Worm (Caenorhabditis elegans) whole organism, late embryonic: ENCODE results near the gene dgat-2.

Experiments used
- C38D4.7 ChIP-seq: fragments of 200-800 bp; sonication (Bioruptor generic); optimal IDR thresholded peaks from 2 replicates; lab custom pipeline; 2018; ENCODE audit warnings: mild to moderate bottlenecking, missing genetic modification characterization, moderate library complexity, missing compliant biosample characterization
- F13H6.1 ChIP-seq: sonication (generic microtip); optimal IDR thresholded peaks from 2 replicates; lab custom pipeline; 2016; ENCODE audit warnings: missing genetic modification characterization, missing compliant biosample characterization
- K09A11.1 ChIP-seq: sonication (generic microtip); optimal IDR thresholded peaks from 2 replicates; lab custom pipeline; 2017; ENCODE audit warnings: antibody characterized with exemption, mild to moderate bottlenecking, missing genetic modification characterization, missing compliant biosample characterization; ENCODE audit not compliant: insufficient read depth
- T23F11.4 ChIP-seq: fragments of 200-800 bp; sonication (Bioruptor generic); optimal IDR thresholded peaks from 2 replicates; lab custom pipeline; 2018; ENCODE audit warnings: mild to moderate bottlenecking, missing genetic modification characterization, missing compliant biosample characterization
- Y22D7AL.16 ChIP-seq: sonication (generic microtip); optimal IDR thresholded peaks from 2 replicates; lab custom pipeline; 2016; ENCODE audit warnings: missing genetic modification characterization, missing compliant biosample characterization
- ahr-1 ChIP-seq: sonication (generic microtip); optimal IDR thresholded peaks from 2 replicates; lab custom pipeline; 2016; ENCODE audit warnings: missing genetic modification characterization, missing compliant biosample characterization
- ama-1 ChIP-seq: fragments of 150-350 bp; optimal IDR thresholded peaks from 2 replicates; lab custom pipeline; 2014
- ceh-14 ChIP-seq: sonication (generic microtip); optimal IDR thresholded peaks from 2 replicates; lab custom pipeline; 2016; ENCODE audit warnings: missing genotype, missing genetic modification characterization, missing compliant biosample characterization
- ceh-18 ChIP-seq: sonication (generic microtip); optimal IDR thresholded peaks from 2 replicates; lab custom pipeline; 2016; ENCODE audit warnings: missing genetic modification characterization, missing compliant biosample characterization
- ceh-19 ChIP-seq: fragments of 200-800 bp; sonication (Bioruptor generic); optimal IDR thresholded peaks from 2 replicates; lab custom pipeline; 2018; ENCODE audit warnings: mild to moderate bottlenecking, missing genetic modification characterization, missing compliant biosample characterization
- ceh-34 ChIP-seq: sonication (generic microtip); optimal IDR thresholded peaks from 2 replicates; lab custom pipeline; 2016; ENCODE audit warnings: mild to moderate bottlenecking, missing genetic modification characterization, missing compliant biosample characterization
- che-1 ChIP-seq: sonication (generic microtip); optimal IDR thresholded peaks from 2 replicates; lab custom pipeline; 2016; ENCODE audit warnings: mild to moderate bottlenecking, missing genetic modification characterization, missing compliant biosample characterization
- dmd-4 ChIP-seq: sonication (generic microtip); optimal IDR thresholded peaks from 2 replicates; lab custom pipeline; 2016; ENCODE audit warnings: borderline replicate concordance, missing genetic modification characterization, missing compliant biosample characterization
- dve-1 ChIP-seq: sonication (generic microtip); optimal IDR thresholded peaks from 2 replicates; lab custom pipeline; 2017; ENCODE audit warnings: antibody characterized with exemption, mild to moderate bottlenecking, missing genetic modification characterization, missing compliant biosample characterization
- elt-2 ChIP-seq: sonication (generic microtip); optimal IDR thresholded peaks from 2 replicates; lab custom pipeline; 2016; ENCODE audit warnings: missing genetic modification reagents, missing genetic modification characterization, missing compliant biosample characterization
- elt-4 ChIP-seq: sonication (generic microtip); optimal IDR thresholded peaks from 2 replicates; lab custom pipeline; 2016; ENCODE audit warnings: missing genetic modification characterization, missing compliant biosample characterization
- ets-4 ChIP-seq: sonication (generic microtip); optimal IDR thresholded peaks from 2 replicates; lab custom pipeline; 2016; ENCODE audit warnings: missing genetic modification characterization, missing compliant biosample characterization
- eyg-1 ChIP-seq: sonication (generic microtip); optimal IDR thresholded peaks from 2 replicates; lab custom pipeline; 2016; ENCODE audit warnings: missing genotype, missing genetic modification characterization, missing compliant biosample characterization
- fax-1 ChIP-seq: sonication (generic microtip); optimal IDR thresholded peaks from 2 replicates; lab custom pipeline; 2016; ENCODE audit warnings: missing genotype, missing genetic modification characterization, missing compliant biosample characterization
- fkh-10 ChIP-seq: fragments of 150-350 bp; optimal IDR thresholded peaks from 2 replicates; lab custom pipeline; 2014; ENCODE audit warnings: missing biosample characterization, missing genetic modification reagents, missing genetic modification characterization
- fkh-6 ChIP-seq: sonication (generic microtip); optimal IDR thresholded peaks from 2 replicates; lab custom pipeline; 2016; ENCODE audit warnings: missing genetic modification characterization, missing compliant biosample characterization
- hlh-6 ChIP-seq: sonication (generic microtip); optimal IDR thresholded peaks from 2 replicates; lab custom pipeline; 2016; ENCODE audit warnings: missing genotype, missing genetic modification characterization, missing compliant biosample characterization
- hlh-8 ChIP-seq: sonication (generic microtip); optimal IDR thresholded peaks from 2 replicates; lab custom pipeline; 2016; ENCODE audit warnings: missing genotype, missing genetic modification characterization, missing compliant biosample characterization
- lim-6 ChIP-seq: sonication (generic microtip); optimal IDR thresholded peaks from 2 replicates; lab custom pipeline; 2016; ENCODE audit warnings: missing genetic modification characterization, missing compliant biosample characterization
- madf-2 ChIP-seq: sonication (generic microtip); optimal IDR thresholded peaks from 2 replicates; lab custom pipeline; 2017; ENCODE audit warnings: missing genetic modification characterization, missing compliant biosample characterization
- nfya-1 ChIP-seq: sonication (generic microtip); optimal IDR thresholded peaks from 2 replicates; lab custom pipeline; 2017; ENCODE audit warnings: missing genetic modification characterization, mild to moderate bottlenecking, missing compliant biosample characterization, antibody characterized with exemption, moderate library complexity
- nhr-232 ChIP-seq: sonication (generic microtip); optimal IDR thresholded peaks from 2 replicates; lab custom pipeline; 2016; ENCODE audit warnings: missing genetic modification characterization, missing compliant biosample characterization
- npax-4 ChIP-seq: sonication (generic microtip); optimal IDR thresholded peaks from 2 replicates; lab custom pipeline; 2016; ENCODE audit warnings: missing genetic modification characterization, missing compliant biosample characterization
- pha-2 ChIP-seq: sonication (generic microtip); optimal IDR thresholded peaks from 2 replicates; lab custom pipeline; 2017; ENCODE audit warnings: mild to moderate bottlenecking, missing genetic modification characterization, missing compliant biosample characterization
- pha-4 ChIP-seq: fragments of 150-350 bp; optimal IDR thresholded peaks from 2 replicates; lab custom pipeline; 2018; ENCODE audit warnings: missing biosample characterization, missing genetic modification reagents, missing genetic modification characterization
- sdc-2 ChIP-seq: sonication (generic microtip); optimal IDR thresholded peaks from 2 replicates; lab custom pipeline; 2016; ENCODE audit warnings: missing genotype, missing genetic modification characterization, missing compliant biosample characterization
- syd-9 ChIP-seq: sonication (generic microtip); optimal IDR thresholded peaks from 2 replicates; lab custom pipeline; 2016; ENCODE audit warnings: mild to moderate bottlenecking, missing genetic modification characterization, moderate library complexity, missing compliant biosample characterization
- tbx-7 ChIP-seq: sonication (generic microtip); optimal IDR thresholded peaks from 2 replicates; lab custom pipeline; 2016; ENCODE audit warnings: missing genotype, missing genetic modification characterization, missing compliant biosample characterization
- unc-3 ChIP-seq, 2 experiments: fragments of 200-800 bp in 1 of 2; sonication (Bioruptor generic) in 1 of 2; sonication (generic microtip) in 1 of 2; conservative IDR thresholded peaks in 1 of 2; optimal IDR thresholded peaks in 1 of 2; 2 replicates each; pipeline versions ENCODE4 v1.3.6 to Lab custom; 2016 to 2022; ENCODE audit warnings: missing compliant biosample characterization in 2 of 2, missing genetic modification characterization in 2 of 2, missing genetic modification reagents in 1 of 2
- unc-86 ChIP-seq: sonication (generic microtip); optimal IDR thresholded peaks from 2 replicates; lab custom pipeline; 2016; ENCODE audit warnings: missing genetic modification characterization, missing compliant biosample characterization
- zip-5 ChIP-seq: sonication (generic microtip); optimal IDR thresholded peaks from 2 replicates; lab custom pipeline; 2016; ENCODE audit warnings: missing genetic modification characterization, missing compliant biosample characterization
- ztf-16 ChIP-seq: sonication (generic microtip); optimal IDR thresholded peaks from 2 replicates; lab custom pipeline; 2017; ENCODE audit warnings: missing genetic modification characterization, missing compliant biosample characterization

Gene dgat-2

DNA sequence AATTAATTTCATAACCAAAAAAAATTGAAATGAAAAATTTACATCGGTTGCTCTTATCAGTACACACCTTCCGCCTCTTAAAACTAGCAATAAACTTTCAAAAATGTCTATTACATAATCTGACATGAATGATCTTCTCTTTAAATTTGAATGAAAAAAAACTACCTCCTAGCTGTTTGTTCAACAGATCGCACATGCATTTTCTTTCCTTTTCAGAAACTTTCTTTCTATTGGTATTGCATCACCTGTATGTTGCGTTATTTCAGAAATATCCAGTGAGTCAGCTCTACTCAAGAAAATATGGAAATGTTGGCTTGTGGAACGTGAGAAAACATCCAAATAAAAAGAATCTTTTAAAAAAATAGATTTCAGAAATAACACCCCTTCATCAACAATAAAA, 36.9 kb upstream of the dgat-2 start, which contains the start of gene F57G4.1:
F57G4.1 (plus strand) TSS at position 301 of the 400 bp plus-strand sequence.
- no peak for TF ChIP-seq ets-4 (tag; lab: Kevin White, UChicago)
- no peak for TF ChIP-seq hlh-6 (tag; lab: Kevin White, UChicago)
- no peak for TF ChIP-seq fkh-6 (tag; lab: Kevin White, UChicago)
- TF ChIP-seq dmd-4 (tag; lab: Kevin White, UChicago) = no peak
- no peak for TF ChIP-seq T23F11.4
- no peak for TF ChIP-seq che-1 (tag; lab: Kevin White, UChicago)
- TF ChIP-seq ceh-34 = no peak
- TF ChIP-seq syd-9 (tag; lab: Kevin White, UChicago) = no peak
- no peak for TF ChIP-seq elt-4 (tag; lab: Kevin White, UChicago)
- TF ChIP-seq nhr-232 (tag; lab: Kevin White, UChicago) = no peak
- TF ChIP-seq npax-4 (tag; lab: Kevin White, UChicago) = no peak
- TF ChIP-seq fax-1 = no peak
- no peak for TF ChIP-seq ztf-16 (tag; lab: Kevin White, UChicago)
- no peak for TF ChIP-seq madf-2 (tag; lab: Kevin White, UChicago)
- TF ChIP-seq ceh-18 (tag; lab: Kevin White, UChicago) = no peak
- TF ChIP-seq ama-1 (lab: Kevin White, UChicago) = no peak
- no peak for TF ChIP-seq pha-2 (tag; lab: Kevin White, UChicago)

DNA sequence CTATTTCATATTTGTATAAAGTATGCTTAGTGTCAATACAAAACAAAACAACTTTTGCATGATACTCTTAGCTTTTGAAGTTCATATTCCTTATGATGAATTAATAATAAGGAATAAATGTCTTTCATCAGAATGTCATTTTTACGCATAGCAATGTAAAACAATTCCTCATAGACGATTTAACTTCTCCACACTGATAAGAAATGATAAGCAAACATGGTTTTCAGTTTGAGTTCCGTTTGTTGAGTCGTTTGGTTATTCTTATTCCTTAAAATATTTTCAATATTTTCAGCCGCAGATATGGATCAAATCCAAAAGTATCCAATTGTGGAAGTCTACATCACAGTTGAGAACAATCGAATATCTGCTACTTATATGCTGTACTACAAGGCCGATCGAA, 35.2 kb upstream of the dgat-2 start, which contains the start of gene F57G4.11:
F57G4.11 (plus strand) TSS at position 301 of the 400 bp plus-strand sequence.
- TF ChIP-seq sdc-2 = no peak

DNA sequence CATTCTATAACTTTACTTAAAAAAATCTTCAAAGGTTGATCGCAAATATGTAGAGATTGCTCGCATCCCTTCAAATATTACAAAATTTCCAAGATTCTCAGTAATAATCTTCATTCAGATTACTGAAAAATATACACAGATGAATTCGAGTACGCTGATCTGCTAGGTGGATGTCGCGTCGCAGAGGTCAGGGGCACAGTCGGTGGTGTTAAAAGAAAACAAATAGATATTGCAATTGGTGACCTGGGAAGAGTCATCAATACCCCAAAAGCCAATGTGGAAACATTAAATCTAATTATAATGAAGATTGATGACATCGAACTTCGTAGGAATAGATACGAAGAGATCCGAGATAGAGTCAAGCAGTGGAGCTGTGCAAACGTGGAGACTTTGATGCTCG, 31.5 kb upstream of the dgat-2 start, which contains the start of gene F57G4.10:
F57G4.10 (plus strand) TSS at position 301 of the 400 bp plus-strand sequence.
- no peak for TF ChIP-seq eyg-1 (tag; lab: Kevin White, UChicago)
- TF ChIP-seq madf-2 (tag; lab: Kevin White, UChicago) = no peak
- no peak for TF ChIP-seq pha-4 (tag; lab: Kevin White, UChicago)
- no peak for TF ChIP-seq elt-4 (tag; lab: Kevin White, UChicago)
- no peak for TF ChIP-seq syd-9 (tag; lab: Kevin White, UChicago)
- no peak for TF ChIP-seq ceh-14 (tag; lab: Kevin White, UChicago)
- TF ChIP-seq F13H6.1 = no peak
- TF ChIP-seq hlh-6 (tag; lab: Kevin White, UChicago) = no peak
- TF ChIP-seq fkh-6 (tag; lab: Kevin White, UChicago) = no peak
- TF ChIP-seq hlh-8 (tag; lab: Kevin White, UChicago) = no peak
- no peak for TF ChIP-seq C38D4.7 (GFP tag; lab: Kevin White, UChicago)
- TF ChIP-seq K09A11.1 (tag; lab: Kevin White, UChicago) = no peak
- no peak for TF ChIP-seq zip-5 (tag; lab: Kevin White, UChicago)
- no peak for TF ChIP-seq ahr-1 (tag; lab: Kevin White, UChicago)

DNA sequence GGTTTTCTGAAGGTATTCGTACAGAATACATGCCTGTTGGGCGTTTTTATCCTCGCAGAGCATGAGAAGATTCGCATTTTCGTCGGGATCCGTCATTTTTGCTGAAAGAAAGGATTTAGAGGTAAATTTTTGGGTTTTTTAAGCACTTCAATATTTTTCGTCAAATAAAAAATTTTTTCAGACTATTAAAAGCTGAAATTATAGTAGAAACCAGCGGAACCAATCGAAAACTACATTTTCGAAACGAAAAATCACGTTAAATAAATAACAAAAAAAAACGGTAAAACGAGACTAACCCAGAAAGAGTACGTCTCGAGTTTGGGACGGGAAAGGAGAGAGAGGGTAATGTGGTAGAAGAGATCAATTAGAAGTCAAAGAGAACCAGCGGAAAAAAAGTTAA, 9.7 kb upstream of the dgat-2 start, which contains the start of gene fbxa-192:
fbxa-192 (minus strand) TSS at position 101 of the 400 bp plus-strand sequence.
- TF ChIP-seq che-1 (tag; lab: Kevin White, UChicago) (no peak), lim-6 (tag; lab: Kevin White, UChicago) (no peak), hlh-8 (tag; lab: Kevin White, UChicago) (no peak), npax-4 (tag; lab: Kevin White, UChicago) (no peak), unc-86 (tag; lab: Kevin White, UChicago) (no peak), nfya-1 (no peak), Y22D7AL.16 (tag; lab: Kevin White, UChicago) (no peak), ceh-19 (GFP tag; lab: Kevin White, UChicago) (no peak), tbx-7 (tag; lab: Kevin White, UChicago) (no peak), elt-2 (no peak), ceh-18 (tag; lab: Kevin White, UChicago) (no peak), dve-1 (tag; lab: Kevin White, UChicago) (no peak), fkh-10 (GFP tag; lab: Kevin White, UChicago) (no peak), unc-3 (GFP tag; conservative IDR thresholded peaks at IDR 0.05; lab: Robert Waterston, UW) (no peak), unc-3 (tag; optimal IDR thresholded peaks at IDR 0.05; lab: Kevin White, UChicago) (no peak), T23F11.4 (no peak), fax-1 (no peak)
- TF ChIP-seq, all 69 proteins: peak for 0
